Worm (Caenorhabditis elegans) whole organism, mixed stage, embryonic: ENCODE measurements around the gene F09B9.5.

ENCODE experiments used
- M03D4.4 ChIP-seq: sonication (generic microtip); optimal IDR thresholded peaks from 2 replicates; lab custom pipeline; 2017; ENCODE audit warnings: mild to moderate bottlenecking, missing genetic modification characterization, missing compliant biosample characterization
- bed-3 ChIP-seq: fragments of 200-800 bp; sonication (Bioruptor generic); optimal IDR thresholded peaks from 3 replicates; lab custom pipeline; 2018; ENCODE audit warnings: mild to moderate bottlenecking, missing genetic modification characterization, moderate library complexity, missing compliant biosample characterization
- blmp-1 ChIP-seq: fragments of 150-350 bp; optimal IDR thresholded peaks from 2 replicates; lab custom pipeline; 2014; ENCODE audit warnings: missing biosample characterization, missing genetic modification characterization
- ceh-39 ChIP-seq: fragments of 150-350 bp; optimal IDR thresholded peaks from 2 replicates; lab custom pipeline; 2014; ENCODE audit warnings: missing biosample characterization, missing genetic modification characterization
- ceh-43 ChIP-seq: fragments of 200-800 bp; sonication (Bioruptor generic); optimal IDR thresholded peaks from 2 replicates; lab custom pipeline; 2018; ENCODE audit warnings: mild to moderate bottlenecking, missing genetic modification characterization, moderate library complexity, missing compliant biosample characterization
- ces-1 ChIP-seq: fragments of 150-350 bp; optimal IDR thresholded peaks from 2 replicates; lab custom pipeline; 2014; ENCODE audit warnings: missing biosample characterization, missing genetic modification reagents, missing genetic modification characterization
- cnd-1 ChIP-seq: fragments of 200-800 bp; sonication (Bioruptor generic); optimal IDR thresholded peaks from 2 replicates; lab custom pipeline; 2018; ENCODE audit warnings: mild to moderate bottlenecking, missing genetic modification characterization, missing compliant biosample characterization
- drap-1 ChIP-seq: fragments of 200-800 bp; sonication (Bioruptor generic); optimal IDR thresholded peaks from 3 replicates; lab custom pipeline; 2018; ENCODE audit warnings: mild to moderate bottlenecking, missing genetic modification characterization, missing compliant biosample characterization
- elt-1 ChIP-seq: sonication (generic microtip); optimal IDR thresholded peaks from 2 replicates; lab custom pipeline; 2017; ENCODE audit warnings: missing genetic modification characterization, mild to moderate bottlenecking, missing compliant biosample characterization, antibody characterized with exemption, moderate library complexity, borderline replicate concordance; ENCODE audit not compliant: insufficient read depth
- flh-1 ChIP-seq: fragments of 200-800 bp; sonication (Bioruptor generic); optimal IDR thresholded peaks from 2 replicates; lab custom pipeline; 2018; ENCODE audit warnings: mild to moderate bottlenecking, missing genetic modification characterization, moderate library complexity, missing compliant biosample characterization
- ham-2 ChIP-seq: fragments of 200-800 bp; sonication (Bioruptor generic); optimal IDR thresholded peaks from 2 replicates; lab custom pipeline; 2018; ENCODE audit warnings: mild to moderate bottlenecking, missing genetic modification characterization, missing compliant biosample characterization
- hlh-1 ChIP-seq: fragments of 150-350 bp; optimal IDR thresholded peaks from 2 replicates; lab custom pipeline; 2014; ENCODE audit warnings: missing biosample characterization, missing genetic modification reagents, missing genetic modification characterization
- lin-13 ChIP-seq: fragments of 150-350 bp; optimal IDR thresholded peaks from 2 replicates; lab custom pipeline; 2014; ENCODE audit warnings: missing biosample characterization, missing genetic modification characterization
- lin-32 ChIP-seq: fragments of 200-800 bp; sonication (Bioruptor generic); optimal IDR thresholded peaks from 2 replicates; lab custom pipeline; 2018; ENCODE audit warnings: mild to moderate bottlenecking, missing genetic modification characterization, missing compliant biosample characterization
- lsy-2 ChIP-seq: fragments of 150-350 bp; optimal IDR thresholded peaks from 2 replicates; lab custom pipeline; 2014; ENCODE audit warnings: missing biosample characterization, missing genetic modification characterization
- mab-5 ChIP-seq: fragments of 150-350 bp; optimal IDR thresholded peaks from 2 replicates; lab custom pipeline; 2014; ENCODE audit warnings: missing biosample characterization, missing genetic modification characterization
- mep-1 ChIP-seq: fragments of 150-350 bp; optimal IDR thresholded peaks from 2 replicates; lab custom pipeline; 2017; ENCODE audit warnings: missing biosample characterization, missing genetic modification reagents, missing genetic modification characterization, inconsistent platforms
- mls-2 ChIP-seq: sonication (generic microtip); optimal IDR thresholded peaks from 2 replicates; lab custom pipeline; 2016; ENCODE audit warnings: mild to moderate bottlenecking, missing genetic modification characterization, moderate library complexity, missing compliant biosample characterization
- nhr-12 ChIP-seq: fragments of 150-350 bp; optimal IDR thresholded peaks from 2 replicates; lab custom pipeline; 2014; ENCODE audit warnings: missing biosample characterization, missing genetic modification characterization
- nhr-2 ChIP-seq: fragments of 150-350 bp; optimal IDR thresholded peaks from 2 replicates; lab custom pipeline; 2014; ENCODE audit warnings: missing biosample characterization, missing genetic modification characterization
- nhr-237 ChIP-seq: fragments of 150-350 bp; optimal IDR thresholded peaks from 2 replicates; lab custom pipeline; 2014; ENCODE audit warnings: missing biosample characterization, missing genetic modification characterization
- nhr-28 ChIP-seq: fragments of 150-350 bp; optimal IDR thresholded peaks from 2 replicates; lab custom pipeline; 2014; ENCODE audit warnings: missing biosample characterization, missing genetic modification characterization
- nhr-76 ChIP-seq: sonication (generic microtip); optimal IDR thresholded peaks from 2 replicates; lab custom pipeline; 2017; ENCODE audit warnings: missing biosample characterization, missing genetic modification characterization
- pha-4 ChIP-seq: fragments of 150-350 bp; optimal IDR thresholded peaks from 2 replicates; lab custom pipeline; 2018; ENCODE audit warnings: missing biosample characterization, missing genetic modification reagents, missing genetic modification characterization
- sem-2 ChIP-seq: fragments of 200-800 bp; sonication (Bioruptor generic); optimal IDR thresholded peaks from 2 replicates; lab custom pipeline; 2018; ENCODE audit warnings: mild to moderate bottlenecking, missing genetic modification characterization, missing compliant biosample characterization
- snpc-4 ChIP-seq: fragments of 150-350 bp; optimal IDR thresholded peaks from 2 replicates; lab custom pipeline; 2014; ENCODE audit warnings: missing biosample characterization, missing genetic modification characterization
- tbx-8 ChIP-seq: fragments of 200-800 bp; sonication (Bioruptor generic); optimal IDR thresholded peaks from 2 replicates; lab custom pipeline; 2018; ENCODE audit warnings: mild to moderate bottlenecking, missing genetic modification characterization, moderate library complexity, missing compliant biosample characterization
- unc-120 ChIP-seq: sonication (generic microtip); optimal IDR thresholded peaks from 2 replicates; lab custom pipeline; 2017; ENCODE audit warnings: missing genetic modification characterization, missing compliant biosample characterization; ENCODE audit not compliant: poor library complexity, severe bottlenecking
- unc-39 ChIP-seq: fragments of 150-350 bp; optimal IDR thresholded peaks from 2 replicates; lab custom pipeline; 2014; ENCODE audit warnings: missing biosample characterization, missing genetic modification characterization
- unc-62 ChIP-seq: fragments of 150-350 bp; optimal IDR thresholded peaks from 2 replicates; lab custom pipeline; 2014; ENCODE audit warnings: missing biosample characterization, missing genetic modification reagents, missing genetic modification characterization
- zip-8 ChIP-seq: fragments of 150-350 bp; optimal IDR thresholded peaks from 2 replicates; lab custom pipeline; 2014; ENCODE audit warnings: missing biosample characterization, missing genetic modification characterization
- ztf-11 ChIP-seq: fragments of 150-350 bp; optimal IDR thresholded peaks from 2 replicates; lab custom pipeline; 2014; ENCODE audit warnings: missing biosample characterization, missing genetic modification characterization

F09B9.5 gene

DNA sequence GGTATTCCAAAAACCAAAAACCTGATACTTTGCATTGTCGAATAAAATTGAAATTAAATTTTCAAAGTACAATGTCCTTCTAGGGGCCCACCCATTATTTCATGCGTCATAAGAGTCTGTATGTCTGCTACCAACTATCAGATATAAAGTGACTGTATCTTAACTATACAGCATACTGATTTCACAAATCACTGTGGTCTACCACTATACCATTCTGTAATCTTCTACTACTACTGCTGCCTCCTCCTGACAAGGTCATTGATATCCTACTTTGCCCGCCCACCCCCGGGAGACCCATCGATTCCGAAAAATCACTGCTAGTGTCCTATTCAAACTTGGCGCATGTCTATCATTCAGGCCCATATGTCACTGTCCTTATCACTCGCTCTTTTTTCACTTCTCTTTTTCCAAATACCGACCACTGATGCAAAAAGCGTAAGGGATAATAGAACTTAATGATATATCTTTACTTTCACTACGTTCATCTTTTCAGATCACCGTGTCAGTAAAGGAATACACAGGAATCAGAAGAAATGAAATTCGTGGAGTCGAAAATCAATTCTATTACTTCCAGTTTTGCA lies 17.5 kb downstream of the F09B9.5 start, which contains the start of gene C07A4.2:
Gene C07A4.2, plus strand, starts transcription at position 195 of the 581 bp plus-strand sequence.
- TF ChIP-seq unc-39 (tag; lab: Kevin White, UChicago) (no peak), lin-32 (GFP tag; lab: Kevin White, UChicago) (no peak), ceh-43 (GFP tag; lab: Kevin White, UChicago) (no peak), ces-1 (no peak), ceh-39 (no peak), nhr-12 (tag; lab: Kevin White, UChicago) (no peak)

ce11 chrX:10174683-10175082 lies 20.1 kb downstream of the F09B9.5 start, which contains the start of gene C07A4.3:
Gene C07A4.3, plus strand, starts transcription at chrX:10174983.
- no peak for TF ChIP-seq sem-2

ce11 chrX:10176295-10176694 lies 21.7 kb downstream of the F09B9.5 start, which contains the start of gene ncs-4:
Gene ncs-4, plus strand, starts transcription at chrX:10176521.
- TF ChIP-seq nhr-12 (tag; lab: Kevin White, UChicago) (no peak), nhr-76 (tag; lab: Kevin White, UChicago) (no peak), ceh-43 (GFP tag; lab: Kevin White, UChicago) (no peak), unc-120 (tag; lab: Kevin White, UChicago) (peak; percentile 52), mls-2 (tag; lab: Kevin White, UChicago) (no peak), unc-62 (peak; percentile 31)

- no peak for TF ChIP-seq ham-2 (GFP tag; lab: Kevin White, UChicago)
- no peak for TF ChIP-seq lin-32 (GFP tag; lab: Kevin White, UChicago)
- TF ChIP-seq lin-13 (tag; lab: Kevin White, UChicago) = no peak
- TF ChIP-seq elt-1 (tag; lab: Kevin White, UChicago) = no peak
- no peak for TF ChIP-seq M03D4.4 (tag; lab: Kevin White, UChicago)
- no peak for TF ChIP-seq zip-8
- TF ChIP-seq unc-120 (tag; lab: Kevin White, UChicago) = no peak
- TF ChIP-seq mls-2 (tag; lab: Kevin White, UChicago) = no peak
- no peak for TF ChIP-seq flh-1
- TF ChIP-seq unc-62 = no peak
- TF ChIP-seq nhr-2 = no peak
- TF ChIP-seq blmp-1 (tag; lab: Kevin White, UChicago) = no peak
- no peak for TF ChIP-seq nhr-12 (tag; lab: Kevin White, UChicago)
- TF ChIP-seq snpc-4 (tag; lab: Kevin White, UChicago) = no peak
- no peak for TF ChIP-seq tbx-8 (GFP tag; lab: Kevin White, UChicago)
- TF ChIP-seq pha-4 (tag; lab: Kevin White, UChicago) = no peak
- TF ChIP-seq ceh-43 (GFP tag; lab: Kevin White, UChicago) = no peak
- TF ChIP-seq, all 35 proteins: peak for 0
These were observed 28.0 kb downstream of the F09B9.5 start for ce11 chrX:10182613-10183012.

- TF ChIP-seq drap-1 (GFP tag; lab: Kevin White, UChicago) (no peak), nhr-76 (tag; lab: Kevin White, UChicago) (no peak), elt-1 (tag; lab: Kevin White, UChicago) (no peak), bed-3 (GFP tag; lab: Kevin White, UChicago) (no peak), nhr-2 (no peak), lsy-2 (no peak), hlh-1 (tag; lab: Kevin White, UChicago) (no peak), flh-1 (no peak), mab-5 (no peak), blmp-1 (tag; lab: Kevin White, UChicago) (no peak), ham-2 (GFP tag; lab: Kevin White, UChicago) (no peak), nhr-12 (tag; lab: Kevin White, UChicago) (no peak), pha-4 (tag; lab: Kevin White, UChicago) (no peak), lin-32 (GFP tag; lab: Kevin White, UChicago) (no peak)
These were observed 29.1 kb downstream of the F09B9.5 start, which contains the start of gene arrd-28 for ce11 chrX:10183695-10184094. Gene arrd-28, plus strand, starts transcription at chrX:10183995.

ce11 chrX:10184708-10185107 lies 30.1 kb downstream of the F09B9.5 start:
- TF ChIP-seq ceh-39 = no peak
- no peak for TF ChIP-seq flh-1
- TF ChIP-seq mep-1 (tag; lab: Kevin White, UChicago) = no peak
- TF ChIP-seq nhr-237 (tag; lab: Kevin White, UChicago) = no peak
- no peak for TF ChIP-seq cnd-1 (tag; lab: Kevin White, UChicago)
- TF ChIP-seq unc-39 (tag; lab: Kevin White, UChicago) = no peak
- no peak for TF ChIP-seq drap-1 (GFP tag; lab: Kevin White, UChicago)
- TF ChIP-seq elt-1 (tag; lab: Kevin White, UChicago) = no peak
- no peak for TF ChIP-seq mls-2 (tag; lab: Kevin White, UChicago)
- TF ChIP-seq ham-2 (GFP tag; lab: Kevin White, UChicago) = no peak
- no peak for TF ChIP-seq zip-8
- no peak for TF ChIP-seq ztf-11 (tag; lab: Kevin White, UChicago)
- TF ChIP-seq lin-32 (GFP tag; lab: Kevin White, UChicago) = no peak
- TF ChIP-seq nhr-28 (tag; lab: Kevin White, UChicago) = no peak
- no peak for TF ChIP-seq nhr-76 (tag; lab: Kevin White, UChicago)
